Worm (Caenorhabditis elegans) whole organism, L4 larva: ENCODE results near the gene phy-4.

Experiments used
- F37D6.2 ChIP-seq: sonication (generic microtip); optimal IDR thresholded peaks from 2 replicates; lab custom pipeline; 2016; ENCODE audit warnings: mild to moderate bottlenecking, missing genetic modification characterization, missing compliant biosample characterization
- R02D3.7 ChIP-seq: fragments of 150-350 bp; sonication (generic microtip); optimal IDR thresholded peaks from 3 replicates; lab custom pipeline; 2014; ENCODE audit warnings: missing biosample characterization, missing genetic modification characterization
- aha-1 ChIP-seq: fragments of 150-350 bp; peaks from one replicate; lab custom pipeline; 2014; ENCODE audit warnings: missing biosample characterization, missing genetic modification characterization
- attf-4 ChIP-seq: sonication (generic microtip); optimal IDR thresholded peaks from 3 replicates; lab custom pipeline; 2017; ENCODE audit warnings: missing biosample characterization, missing genetic modification characterization
- ceh-20 ChIP-seq: fragments of 200-800 bp; sonication (Bioruptor generic); IDR thresholded peaks from 2 replicates; pipeline ENCODE4 v1.3.6; 2022; ENCODE audit warnings: missing genetic modification reagents, missing genetic modification characterization, missing compliant biosample characterization
- ceh-82 ChIP-seq: sonication (generic microtip); optimal IDR thresholded peaks from 2 replicates; lab custom pipeline; 2017; ENCODE audit warnings: missing biosample characterization, missing genetic modification characterization
- dmd-6 ChIP-seq: fragments of 200-800 bp; sonication (Bioruptor generic); IDR thresholded peaks from 2 replicates; pipeline ENCODE4 v1.3.6; 2022; ENCODE audit warnings: missing genetic modification reagents, missing genetic modification characterization, missing compliant biosample characterization
- dve-1 ChIP-seq: sonication (generic microtip); optimal IDR thresholded peaks from 2 replicates; lab custom pipeline; 2017; ENCODE audit warnings: antibody characterized with exemption, mild to moderate bottlenecking, missing genetic modification characterization, missing compliant biosample characterization; ENCODE audit not compliant: insufficient read depth
- egl-27 ChIP-seq: sonication (generic microtip); optimal IDR thresholded peaks from 3 replicates; lab custom pipeline; 2017; ENCODE audit warnings: missing biosample characterization, missing genetic modification reagents, missing genetic modification characterization
- egl-43 ChIP-seq: fragments of 200-800 bp; sonication (Bioruptor generic); IDR thresholded peaks from 2 replicates; pipeline ENCODE4 v1.3.6; 2022; ENCODE audit warnings: missing genetic modification reagents, missing genetic modification characterization, missing compliant biosample characterization
- gei-8 ChIP-seq: fragments of 200-800 bp; sonication (Bioruptor generic); optimal IDR thresholded peaks from 2 replicates; lab custom pipeline; 2018; ENCODE audit warnings: mild to moderate bottlenecking, missing genetic modification characterization, missing compliant biosample characterization
- lim-7 ChIP-seq: fragments of 200-800 bp; sonication (Bioruptor generic); IDR thresholded peaks from 2 replicates; pipeline ENCODE4 v1.3.6; 2022; ENCODE audit warnings: missing genetic modification characterization, missing compliant biosample characterization
- lin-13 ChIP-seq: fragments of 150-350 bp; optimal IDR thresholded peaks from 2 replicates; lab custom pipeline; 2014; ENCODE audit warnings: missing biosample characterization, missing genetic modification reagents, missing genetic modification characterization
- lsy-2 ChIP-seq, 2 experiments: fragments of 150-350 bp in 1 of 2; sonication (generic microtip) in 1 of 2; optimal IDR thresholded peaks; 2 replicates each; lab custom pipeline; 2014 to 2017; ENCODE audit warnings: missing biosample characterization in 2 of 2, missing genetic modification characterization in 2 of 2
- madf-5 ChIP-seq, 2 experiments: fragments of 200-800 bp; sonication (Bioruptor generic); IDR thresholded peaks; 2 replicates each; pipeline ENCODE4 v1.3.6; 2022; ENCODE audit warnings: missing compliant biosample characterization in 2 of 2, missing genetic modification characterization in 2 of 2
- mxl-2 ChIP-seq: fragments of 200-800 bp; sonication (Bioruptor generic); conservative IDR thresholded peaks from 2 replicates; pipeline ENCODE4 v1.3.6; 2022; ENCODE audit warnings: missing genetic modification reagents, missing genetic modification characterization, missing compliant biosample characterization
- mxl-3 ChIP-seq: fragments of 200-800 bp; sonication (Bioruptor generic); optimal IDR thresholded peaks from 2 replicates; lab custom pipeline; 2018; ENCODE audit warnings: mild to moderate bottlenecking, missing genetic modification characterization, missing compliant biosample characterization
- nhr-102 ChIP-seq: sonication (generic microtip); optimal IDR thresholded peaks from 2 replicates; lab custom pipeline; 2016; ENCODE audit warnings: mild to moderate bottlenecking, missing genetic modification characterization, moderate library complexity, missing compliant biosample characterization
- nhr-48 ChIP-seq: sonication (generic microtip); optimal IDR thresholded peaks from 2 replicates; lab custom pipeline; 2016; ENCODE audit warnings: mild to moderate bottlenecking, missing genetic modification characterization, missing compliant biosample characterization
- nhr-6 ChIP-seq: fragments of 150-350 bp; optimal IDR thresholded peaks from 2 replicates; lab custom pipeline; 2014; ENCODE audit warnings: missing biosample characterization, missing genetic modification characterization
- rbr-2 ChIP-seq: sonication (generic microtip); optimal IDR thresholded peaks from 2 replicates; lab custom pipeline; 2016; ENCODE audit warnings: missing genotype, missing genetic modification characterization, missing compliant biosample characterization
- set-16 ChIP-seq: fragments of 200-800 bp; sonication (Bioruptor generic); IDR thresholded peaks from 2 replicates; pipeline ENCODE4 v1.3.6; 2022; ENCODE audit warnings: missing genetic modification reagents, missing genetic modification characterization, missing compliant biosample characterization
- snpc-1.2 ChIP-seq: fragments of 200-800 bp; sonication (Bioruptor generic); IDR thresholded peaks from 2 replicates; pipeline ENCODE4 v1.3.6; 2022; ENCODE audit warnings: missing genetic modification reagents, missing genetic modification characterization, missing compliant biosample characterization
- tra-1 ChIP-seq: fragments of 200-800 bp; sonication (Bioruptor generic); IDR thresholded peaks from 2 replicates; pipeline ENCODE4 v1.3.6; 2022; ENCODE audit warnings: missing genetic modification reagents, missing genetic modification characterization, missing compliant biosample characterization
- unc-62 ChIP-seq, 3 experiments: fragments of 150-350 bp in 1 of 3; sonication (generic microtip); optimal IDR thresholded peaks in 2 of 3; peaks in 1 of 3; 1 replicate in 1 of 3; 2 replicates in 2 of 3; lab custom pipeline; 2014 to 2017; ENCODE audit warnings: missing biosample characterization in 3 of 3, missing genetic modification characterization in 3 of 3, missing genetic modification reagents in 3 of 3, missing genotype in 1 of 3
- zfp-2 ChIP-seq: sonication (generic microtip); optimal IDR thresholded peaks from 2 replicates; lab custom pipeline; 2016; ENCODE audit warnings: mild to moderate bottlenecking, missing genetic modification characterization, missing compliant biosample characterization
- zip-2 ChIP-seq: fragments of 150-350 bp; optimal IDR thresholded peaks from 2 replicates; lab custom pipeline; 2014; ENCODE audit warnings: missing biosample characterization, missing genetic modification characterization
- ztf-11 ChIP-seq: fragments of 150-350 bp; optimal IDR thresholded peaks from 2 replicates; lab custom pipeline; 2014; ENCODE audit warnings: missing biosample characterization, missing genetic modification characterization

The phy-4 gene

DNA sequence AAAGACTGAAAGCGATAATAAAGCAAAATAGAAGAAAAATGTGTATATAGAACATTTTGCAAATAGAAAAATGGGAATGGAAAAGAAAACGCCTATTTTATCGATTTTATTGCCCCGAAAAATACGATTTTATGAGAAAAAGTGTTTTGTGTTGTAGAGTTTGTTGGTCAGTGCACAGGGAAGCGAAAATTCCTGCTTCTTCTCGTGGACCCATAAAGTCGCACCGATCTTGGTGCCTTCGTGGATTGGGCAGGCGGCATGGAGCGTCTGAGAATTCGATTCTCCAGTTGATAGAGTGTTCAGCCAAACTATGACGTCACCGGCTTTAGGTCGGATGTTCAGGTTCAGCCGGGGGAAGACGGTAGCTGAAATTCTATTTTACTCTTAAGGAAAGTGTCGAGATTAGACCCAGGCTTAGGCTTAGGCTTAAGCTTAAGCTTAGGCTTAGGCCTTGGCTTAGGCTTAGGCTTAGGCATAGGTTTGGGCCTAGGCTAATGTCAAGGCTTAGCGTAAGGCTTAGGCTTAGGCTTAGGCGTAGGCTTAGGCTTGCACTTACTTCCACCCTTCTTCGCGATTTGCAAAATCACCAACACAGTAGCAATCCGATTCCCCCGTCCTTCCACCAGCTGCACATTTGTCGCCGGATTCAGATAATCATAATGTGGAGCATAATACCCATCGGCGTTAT, 1.0 kb downstream of the phy-4 start, which contains the start of gene Y43F8B.19:
TSS of gene Y43F8B.19 (minus strand) at position 51 of the 688 bp plus-strand sequence.
- TF ChIP-seq lim-7 (GFP tag; lab: Robert Waterston, UW) (no peak), R02D3.7 (no peak), mxl-3 (GFP tag; lab: Kevin White, UChicago) (no peak), egl-43 (no peak), ceh-20 (no peak)
- TF ChIP-seq, all 104 proteins: peak for 0

DNA sequence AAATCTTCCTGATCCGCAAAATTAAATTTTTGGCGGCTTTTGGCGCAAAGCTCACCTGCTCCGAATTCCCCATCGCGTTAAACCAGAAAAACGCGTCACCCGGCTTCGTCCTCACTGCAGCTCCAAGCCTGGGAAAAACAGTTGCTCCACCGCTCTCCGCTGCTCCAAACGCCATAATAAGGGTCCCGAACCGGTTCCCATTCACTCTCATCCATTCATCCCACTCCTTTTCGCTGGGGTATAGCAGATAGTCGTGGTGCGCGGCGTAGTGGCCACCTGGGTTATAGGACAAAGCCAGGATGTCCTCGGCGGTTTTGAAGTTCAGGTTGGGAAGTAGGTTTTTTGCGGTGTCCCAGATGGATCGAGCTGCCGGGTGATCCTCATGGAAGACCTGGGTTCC, 2.5 kb downstream of the phy-4 start:
- peak; percentile 63 for TF ChIP-seq set-16 (GFP tag; lab: Robert Waterston, UW)
- no peak for TF ChIP-seq lin-13 (GFP tag; lab: Kevin White, UChicago)

DNA sequence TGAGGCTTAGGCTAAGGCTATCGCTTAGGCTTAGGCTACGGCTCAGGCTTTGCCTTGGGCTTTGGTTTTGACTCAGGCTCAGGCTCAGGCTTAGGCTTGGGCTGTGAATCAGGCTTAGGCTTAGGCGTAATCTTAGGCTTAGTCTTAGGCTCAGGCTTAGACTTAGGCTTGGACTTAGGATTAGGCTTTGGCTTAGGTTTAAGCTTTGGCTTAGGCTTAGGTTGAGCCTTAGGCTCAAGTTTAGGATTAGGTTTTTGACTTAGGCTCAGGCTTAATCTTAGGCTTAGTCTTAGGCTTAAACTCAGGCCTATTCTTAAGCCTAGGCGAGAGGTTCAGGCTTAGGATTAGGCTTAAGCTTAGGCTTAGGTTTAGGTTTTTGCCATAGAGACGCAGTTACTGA, 3.1 kb downstream of the phy-4 start:
- TF ChIP-seq gei-8 (GFP tag; lab: Kevin White, UChicago) = no peak
- no peak for TF ChIP-seq mxl-3 (GFP tag; lab: Kevin White, UChicago)
- no peak for TF ChIP-seq ceh-82 (tag; lab: Kevin White, UChicago)
- TF ChIP-seq lsy-2 (tag; optimal IDR thresholded peaks at IDR 0.05; lab: Kevin White, UChicago) = no peak
- TF ChIP-seq dmd-6 (GFP tag; lab: Robert Waterston, UW) = no peak
- no peak for TF ChIP-seq snpc-1.2 (GFP tag; lab: Robert Waterston, UW)
- no peak for TF ChIP-seq nhr-6
- no peak for TF ChIP-seq rbr-2 (tag; lab: Kevin White, UChicago)
- TF ChIP-seq nhr-102 (tag; lab: Kevin White, UChicago) = no peak

DNA sequence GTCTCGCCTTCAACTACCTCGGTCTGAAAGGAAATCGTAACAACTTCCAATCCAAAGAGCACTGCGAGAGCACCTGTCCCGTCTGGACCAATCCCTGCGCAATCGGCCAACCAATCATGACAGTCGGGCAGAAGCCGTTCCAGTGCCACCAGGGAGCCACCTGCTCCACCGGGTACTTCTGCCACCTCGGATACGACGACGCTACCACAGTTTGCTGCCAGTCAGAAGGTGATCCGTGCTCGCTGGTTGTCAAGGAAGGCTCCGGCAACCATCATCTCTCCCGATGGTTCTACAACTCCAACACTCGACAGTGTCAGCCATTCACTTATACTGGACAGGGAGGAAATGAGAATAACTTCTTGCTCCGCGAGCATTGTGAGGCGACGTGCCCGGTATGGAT, 4.4 kb downstream of the phy-4 start:
- peak; percentile 79 for TF ChIP-seq set-16 (GFP tag; lab: Robert Waterston, UW)
- TF ChIP-seq attf-4 = no peak

DNA sequence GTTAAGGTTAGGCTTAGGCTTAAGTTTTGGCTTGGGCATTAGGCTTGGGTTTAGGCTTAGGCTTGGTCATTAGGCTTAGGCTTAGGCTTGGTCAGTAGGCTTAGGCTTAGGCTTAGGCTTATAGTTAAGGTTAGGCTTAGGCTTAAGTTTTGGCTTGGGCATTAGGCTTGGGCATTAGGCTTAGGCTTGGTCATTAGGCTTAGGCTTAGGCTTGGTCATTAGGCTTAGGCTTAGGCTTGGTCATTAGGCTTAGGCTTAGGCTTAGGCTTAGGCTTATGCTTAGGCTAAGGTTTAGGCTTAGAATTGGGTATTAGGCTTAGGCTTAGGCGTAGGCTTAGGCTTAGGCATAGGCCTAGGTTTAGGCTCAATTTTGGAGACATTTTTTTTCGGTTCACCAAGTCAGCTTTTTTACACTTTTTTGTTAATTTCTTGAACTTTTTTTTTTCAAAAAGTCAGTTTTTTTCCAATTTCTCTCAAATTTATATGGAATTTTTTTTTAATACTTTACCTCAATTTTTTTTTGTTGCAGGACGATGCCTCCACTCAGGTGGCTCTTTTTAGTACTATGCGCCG, 10.8 kb downstream of the phy-4 start, which contains the start of gene Y43F8B.3:
TSS of gene Y43F8B.3 (plus strand) at position 523 of the 573 bp plus-strand sequence.
- no peak for TF ChIP-seq dve-1 (tag; lab: Kevin White, UChicago)
- TF ChIP-seq F37D6.2 (tag; lab: Kevin White, UChicago) = no peak
- no peak for TF ChIP-seq nhr-48 (tag; lab: Kevin White, UChicago)
- no peak for TF ChIP-seq madf-5 (GFP tag; IDR thresholded peaks at IDR 0.05; lab: Robert Waterston, UW)
- TF ChIP-seq tra-1 (GFP tag; lab: Robert Waterston, UW) = no peak
- TF ChIP-seq ztf-11 (tag; lab: Kevin White, UChicago) = no peak
- TF ChIP-seq gei-8 (GFP tag; lab: Kevin White, UChicago) = no peak
- TF ChIP-seq zip-2 (tag; lab: Kevin White, UChicago) = no peak
- TF ChIP-seq egl-27 (tag; lab: Kevin White, UChicago) = no peak

DNA sequence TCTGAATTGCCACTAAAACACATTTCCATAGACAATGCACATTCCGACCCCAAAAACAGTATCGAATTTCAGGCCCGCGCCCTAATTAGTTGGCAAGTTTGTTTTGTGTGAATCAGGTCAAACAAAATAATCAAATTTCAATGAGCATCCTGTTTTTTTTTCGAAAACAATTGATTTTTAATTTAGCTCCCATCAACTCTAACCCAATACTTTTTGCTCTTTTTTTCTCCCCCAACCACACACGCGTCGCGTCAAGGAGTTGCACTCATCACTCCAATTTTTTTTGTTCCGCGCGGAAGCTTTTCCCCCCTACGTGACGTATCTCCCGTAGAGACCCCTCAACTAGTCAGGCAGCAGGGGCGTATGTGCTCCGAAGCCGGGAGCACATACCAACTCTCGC, 12.1 kb downstream of the phy-4 start:
- peak in 1 of 2 experiments; percentile 97 for TF ChIP-seq unc-62 (GFP tag; optimal IDR thresholded peaks at IDR 0.05 in 1 of 2; lab: Kevin White, UChicago)
- no peak for TF ChIP-seq unc-62 (tag; optimal IDR thresholded peaks at IDR 0.05; lab: Kevin White, UChicago)
- TF ChIP-seq mxl-2 = no peak

DNA sequence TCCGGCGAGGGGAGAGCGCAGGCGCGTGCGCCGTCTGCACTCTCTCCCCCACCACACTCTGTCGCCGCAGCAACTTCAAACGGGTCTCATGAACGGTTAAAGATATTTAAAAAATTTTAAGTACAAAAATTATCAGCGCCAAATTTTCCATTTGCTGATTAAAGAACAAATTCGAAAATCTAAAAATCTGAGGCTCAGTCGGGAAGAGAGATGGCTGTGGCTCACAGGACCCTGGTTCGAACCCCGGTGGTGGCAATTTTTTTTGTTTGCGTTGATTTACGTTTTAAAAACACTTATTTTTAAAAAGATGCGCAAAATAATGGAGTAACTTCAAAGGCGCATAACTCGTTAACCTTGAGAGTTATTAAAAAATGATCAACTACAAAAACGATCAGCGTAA, 16.4 kb downstream of the phy-4 start:
- TF ChIP-seq aha-1 (tag; lab: Kevin White, UChicago) (peak; percentile 2), zfp-2 (no peak)
